Fruit fly (Drosophila melanogaster): ENCODE results near the gene amd.

The amd gene

DNA sequence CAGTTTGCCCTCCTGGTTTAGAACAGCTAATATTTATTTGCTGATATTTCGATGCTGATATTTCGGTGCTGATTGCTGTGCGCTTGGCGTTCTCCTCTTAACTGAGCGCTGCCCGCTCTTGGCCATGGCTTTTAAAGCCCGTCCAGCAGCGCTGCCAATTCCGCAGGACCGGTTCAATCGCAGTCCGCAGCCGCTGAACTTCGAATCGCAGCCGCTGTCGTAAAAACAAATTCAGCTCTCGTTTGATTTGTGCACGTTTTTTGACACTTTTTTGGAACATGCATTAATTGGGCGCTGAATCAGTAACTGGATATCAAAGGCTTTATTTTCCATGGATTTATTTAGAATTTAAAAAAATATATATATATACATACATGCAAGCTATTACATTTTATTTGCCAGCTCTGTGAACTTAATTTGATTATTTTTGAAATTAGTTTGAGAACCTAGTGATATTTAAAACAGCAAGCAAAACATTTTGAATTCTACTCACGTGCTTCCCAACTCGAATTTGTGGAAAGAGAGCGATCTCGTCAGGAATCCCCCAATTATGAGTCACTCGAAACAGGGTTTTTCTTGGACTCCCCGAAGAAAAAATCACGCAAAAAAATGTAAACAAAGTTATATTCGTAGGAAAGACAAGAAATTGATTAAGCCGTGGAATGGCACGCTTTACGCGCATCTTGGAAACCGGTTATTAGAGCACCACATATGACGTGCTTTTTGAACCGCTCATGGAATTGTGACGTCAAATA is 10.4 kb downstream of the amd start, which contains the start of gene Ddc (continued):
- no peak for TF ChIP-seq CoRest (tag; optimal IDR thresholded peaks at IDR 0.05)
- no peak for TF ChIP-seq CG10979 (tag; optimal IDR thresholded peaks at IDR 0.05)
- TF ChIP-seq chinmo (GFP tag; IDR thresholded peaks at IDR 0.05; ENCODE audit: partially characterized antibody): peak; percentile 83; the same call in 1 of the 4 replicates
- no peak for TF ChIP-seq gcm2 (GFP tag; optimal IDR thresholded peaks at IDR 0.05)
- no peak for TF ChIP-seq CG11093 (GFP tag; IDR thresholded peaks at IDR 0.05)
- no peak for TF ChIP-seq HmgD (GFP tag; optimal IDR thresholded peaks at IDR 0.05)
- no peak for TF ChIP-seq grn (GFP tag; optimal IDR thresholded peaks at IDR 0.05)
- no peak for TF ChIP-seq Ets97D (GFP tag; optimal IDR thresholded peaks at IDR 0.05)
- no peak for TF ChIP-seq B-H2 (GFP tag; optimal IDR thresholded peaks at IDR 0.05)
- no peak for TF ChIP-seq CG7745 (tag; optimal IDR thresholded peaks at IDR 0.05)
- TF ChIP-seq ab (GFP tag; optimal IDR thresholded peaks at IDR 0.05): no peak
- peak; percentile 5 for TF ChIP-seq Hmr (GFP tag; optimal IDR thresholded peaks at IDR 0.05)
- no peak for TF ChIP-seq Lpt (GFP tag; optimal IDR thresholded peaks at IDR 0.05)
- TF ChIP-seq tll (GFP tag; optimal IDR thresholded peaks at IDR 0.05): no peak
- TF ChIP-seq gcm (GFP tag; optimal IDR thresholded peaks at IDR 0.05): no peak
- no peak for TF ChIP-seq CTCF (GFP tag; optimal IDR thresholded peaks at IDR 0.05)
- no peak for TF ChIP-seq CG2129 (GFP tag; IDR thresholded peaks at IDR 0.05; ENCODE audit: partially characterized antibody)
- no peak for TF ChIP-seq CG12236 (GFP tag; optimal IDR thresholded peaks at IDR 0.05)
- TF ChIP-seq Nf-YB (GFP tag; optimal IDR thresholded peaks at IDR 0.05): no peak
- no peak for TF ChIP-seq CG18619 (GFP tag; optimal IDR thresholded peaks at IDR 0.05)
- TF ChIP-seq CG14441 (GFP tag; IDR thresholded peaks at IDR 0.05): no peak
- TF ChIP-seq CG10147 (GFP tag; optimal IDR thresholded peaks at IDR 0.05): no peak
- no peak for TF ChIP-seq klu (GFP tag; IDR thresholded peaks at IDR 0.05)
- TF ChIP-seq CG18011 (GFP tag; optimal IDR thresholded peaks at IDR 0.05): no peak
- TF ChIP-seq Rfx (GFP tag; IDR thresholded peaks at IDR 0.05): peak; percentile 40; the same call in 1 of the 2 replicates
- TF ChIP-seq slbo (GFP tag; IDR thresholded peaks at IDR 0.05): peak; percentile 25; the same call in 1 of the 2 replicates
- no peak for TF ChIP-seq CG14860 (GFP tag; IDR thresholded peaks at IDR 0.05; ENCODE audit: partially characterized antibody)
- no peak for TF ChIP-seq NfI (GFP tag; optimal IDR thresholded peaks at IDR 0.05)
- TF ChIP-seq CG1603 (tag; optimal IDR thresholded peaks at IDR 0.05): no peak

DNA sequence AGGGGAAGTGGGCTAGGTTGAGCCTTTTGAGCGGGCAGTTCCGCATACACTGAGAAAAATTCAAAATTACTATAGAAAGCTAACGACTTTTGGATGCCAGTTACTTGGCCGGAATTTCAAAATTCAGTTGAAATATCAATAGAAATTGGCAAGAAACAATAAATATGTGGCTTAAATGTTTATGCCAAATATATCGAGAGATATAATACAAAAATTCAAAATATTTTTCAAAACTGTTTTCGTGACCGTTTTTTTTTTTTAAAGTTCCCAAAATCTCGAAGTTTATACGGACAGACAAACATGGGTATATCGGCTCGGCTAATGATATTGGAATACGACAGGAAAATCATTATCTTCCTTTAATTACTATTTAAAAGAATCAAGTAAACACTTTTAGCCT is 11.0 kb downstream of the amd start:
- peak; percentile 4 for TF ChIP-seq D19A (tag; optimal IDR thresholded peaks at IDR 0.05)
- no peak for TF ChIP-seq ssp (GFP tag; IDR thresholded peaks at IDR 0.05)
- TF ChIP-seq Max (GFP tag; optimal IDR thresholded peaks at IDR 0.05): peak; percentile 9
- no peak for TF ChIP-seq CG3726 (GFP tag; IDR thresholded peaks at IDR 0.05)
- peak; percentile 46 for TF ChIP-seq slbo (GFP tag; IDR thresholded peaks at IDR 0.05)
- peak; percentile 39 for TF ChIP-seq ind (GFP tag; optimal IDR thresholded peaks at IDR 0.05)
- peak; percentile 11 to 26 for TF ChIP-seq Pdp1 (GFP tag; optimal IDR thresholded peaks at IDR 0.05)
- peak; percentile 6 for TF ChIP-seq crc (GFP tag; optimal IDR thresholded peaks at IDR 0.05)
- no peak for TF ChIP-seq Stat92E (GFP tag; optimal IDR thresholded peaks at IDR 0.05)
- TF ChIP-seq ranshi (GFP tag; IDR thresholded peaks at IDR 0.05): 0 out of 2 replicates have a peak, but pooled peaks have one; percentile 31
- TF ChIP-seq Ets65A (GFP tag): peak; percentile 93
- peak; percentile 22; the same call in 1 of the 2 replicates for TF ChIP-seq Xrp1 (GFP tag; IDR thresholded peaks at IDR 0.05)
- peak; percentile 27 for TF ChIP-seq CG6683 (GFP tag; optimal IDR thresholded peaks at IDR 0.05)
- TF ChIP-seq E2f1 (GFP tag; IDR thresholded peaks at IDR 0.05): no peak
- TF ChIP-seq Nf-YA (GFP tag; IDR thresholded peaks at IDR 0.05): 0 out of 2 replicates have a peak, but pooled peaks have one; percentile 12
- peak; percentile 7 for TF ChIP-seq CG18476 (GFP tag; optimal IDR thresholded peaks at IDR 0.05)
- TF ChIP-seq pan (optimal IDR thresholded peaks at IDR 0.05): no peak
- TF ChIP-seq pan (GFP tag; optimal IDR thresholded peaks at IDR 0.05 in 1 of 2, IDR thresholded peaks at IDR 0.05 in 1 of 2): peak in 1 of 2 experiments; percentile 37
- TF ChIP-seq ttk (GFP tag; IDR thresholded peaks at IDR 0.05): no peak
- no peak for TF ChIP-seq CG30020 (tag; optimal IDR thresholded peaks at IDR 0.05)
- no peak for TF ChIP-seq GATAe (GFP tag; conservative IDR thresholded peaks at IDR 0.05)
- TF ChIP-seq hth (optimal IDR thresholded peaks at IDR 0.05): no peak
- peak; percentile 2 for TF ChIP-seq CG18764 (GFP tag; optimal IDR thresholded peaks at IDR 0.05)
